Fruit fly (Drosophila melanogaster) S2 (cell line): Measurements from ENCODE around the gene CG33290.

Experiments used
- CG8478 ChIP-seq: fragments of >200 bp; optimal IDR thresholded peaks from 2 replicates; lab custom pipeline; 2018
- CTCF ChIP-seq, 2 experiments: fragments of >200 bp; optimal IDR thresholded peaks; 2 replicates each; lab custom pipeline; 2018

Gene CG33290

dm6 chr3L:21542059-21542458, at the start of gene CG33290:
Gene CG33290, plus strand, starts transcription at chr3L:21542359.
- TF ChIP-seq CTCF (optimal IDR thresholded peaks at IDR 0.05; lab: Kevin White, UChicago) (no peak), CG8478 (no peak)

- no peak for TF ChIP-seq CG8478
Observed at dm6 chr3L:21492723-21493316, 49.3 kb upstream of the CG33290 start, which contains the start of the genes CG7202 and CG7519. Gene CG7202, minus strand, starts transcription at chr3L:21492773. Gene CG7519, plus strand, starts transcription at chr3L:21493083.

dm6 chr3L:21496502-21496864, 45.7 kb upstream of the CG33290 start:
- TF ChIP-seq CG8478: no peak
- no peak for TF ChIP-seq CTCF (optimal IDR thresholded peaks at IDR 0.05; lab: Kevin White, UChicago)

dm6 chr3L:21496865-21497634, 45.1 kb upstream of the CG33290 start, which contains the start of gene Hr78:
Gene Hr78, minus strand, starts transcription at chr3L:21497494.
- TF ChIP-seq CTCF (optimal IDR thresholded peaks at IDR 0.05; lab: Kevin White, UChicago) (no peak), CG8478 (no peak)

dm6 chr3L:21501172-21501571, 41.0 kb upstream of the CG33290 start, which contains the start of gene Est-Q:
Gene Est-Q, plus strand, starts transcription at chr3L:21501421.
- no peak for TF ChIP-seq CG8478

- no peak for TF ChIP-seq CG8478
- TF ChIP-seq CTCF (optimal IDR thresholded peaks at IDR 0.05; lab: Kevin White, UChicago): no peak
Observed at dm6 chr3L:21501928-21502327, 40.2 kb upstream of the CG33290 start.

- TF ChIP-seq CG8478 (no peak), CTCF (optimal IDR thresholded peaks at IDR 0.05; lab: Kevin White, UChicago) (peak; percentile 27 to 47)
Observed at dm6 chr3L:21507354-21507928, 34.7 kb upstream of the CG33290 start, which contains the start of the genes Glg1 and M6. Gene Glg1, minus strand, starts transcription at chr3L:21507538. Gene M6, plus strand, starts transcription at chr3L:21507852.

- TF ChIP-seq CTCF (optimal IDR thresholded peaks at IDR 0.05; lab: Kevin White, UChicago) (no peak), CG8478 (no peak)
Observed at dm6 chr3L:21507955-21508354, 34.2 kb upstream of the CG33290 start.

dm6 chr3L:21508621-21509020, 33.5 kb upstream of the CG33290 start:
- no peak for TF ChIP-seq CG8478
- no peak for TF ChIP-seq CTCF (optimal IDR thresholded peaks at IDR 0.05; lab: Kevin White, UChicago)

dm6 chr3L:21509488-21510122, 32.6 kb upstream of the CG33290 start:
- no peak for TF ChIP-seq CTCF (optimal IDR thresholded peaks at IDR 0.05; lab: Kevin White, UChicago)
- no peak for TF ChIP-seq CG8478

- TF ChIP-seq CTCF (optimal IDR thresholded peaks at IDR 0.05; lab: Kevin White, UChicago): no peak
- TF ChIP-seq CG8478: no peak
Observed at dm6 chr3L:21515823-21516715, 26.1 kb upstream of the CG33290 start, which contains the start of the genes SAK and Cdk12. Gene SAK, minus strand, starts transcription at chr3L:21515887. Gene Cdk12, plus strand, starts transcription at chr3L:21516306.

dm6 chr3L:21516716-21517266, 25.4 kb upstream of the CG33290 start:
- no peak for TF ChIP-seq CTCF (optimal IDR thresholded peaks at IDR 0.05; lab: Kevin White, UChicago)
- no peak for TF ChIP-seq CG8478

- TF ChIP-seq CG8478: no peak
- TF ChIP-seq CTCF (optimal IDR thresholded peaks at IDR 0.05; lab: Kevin White, UChicago): no peak
Observed at dm6 chr3L:21518345-21518744, 23.8 kb upstream of the CG33290 start.
